Worm (Caenorhabditis elegans) whole organism, young adult: ENCODE data around the gene F08F8.9.

Experiments used
- B0261.1 ChIP-seq: sonication (generic microtip); optimal IDR thresholded peaks from 2 replicates; lab custom pipeline; 2016; ENCODE audit warnings: mild to moderate bottlenecking, missing genetic modification characterization, moderate library complexity, missing compliant biosample characterization
- ama-1 ChIP-seq, 3 experiments: fragments of 150-350 bp in 1 of 3; sonication (generic microtip) in 2 of 3; optimal IDR thresholded peaks; 2 replicates each; lab custom pipeline; 2014 to 2018; ENCODE audit warnings: missing biosample characterization in 2 of 3, missing genetic modification characterization in 2 of 3, missing genetic modification reagents in 2 of 3
- ccch-3 ChIP-seq: fragments of 200-800 bp; sonication (Bioruptor generic); optimal IDR thresholded peaks from 2 replicates; lab custom pipeline; 2018; ENCODE audit warnings: mild to moderate bottlenecking, missing genetic modification characterization, missing compliant biosample characterization
- chd-7 ChIP-seq: sonication (generic microtip); optimal IDR thresholded peaks from 2 replicates; lab custom pipeline; 2016; ENCODE audit warnings: mild to moderate bottlenecking, missing genetic modification characterization, moderate library complexity, missing compliant biosample characterization
- dpl-1 ChIP-seq: fragments of 150-350 bp; optimal IDR thresholded peaks from 2 replicates; lab custom pipeline; 2014; ENCODE audit warnings: missing biosample characterization, missing genetic modification reagents, missing genetic modification characterization
- let-607 ChIP-seq, 2 experiments: fragments of 200-800 bp in 1 of 2; sonication (Bioruptor generic) in 1 of 2; sonication (generic microtip) in 1 of 2; optimal IDR thresholded peaks; 2 replicates each; lab custom pipeline; 2016 to 2018; ENCODE audit warnings: mild to moderate bottlenecking in 2 of 2, missing compliant biosample characterization in 2 of 2, missing genetic modification characterization in 2 of 2, moderate library complexity in 2 of 2, missing genotype in 1 of 2
- rec-8 ChIP-seq, 2 experiments: sonication (generic microtip); optimal IDR thresholded peaks; 2 replicates each; lab custom pipeline; 2016; ENCODE audit warnings: mild to moderate bottlenecking in 2 of 2, missing genetic modification characterization in 2 of 2, missing genetic modification reagents in 2 of 2, missing genotype in 2 of 2, missing biosample characterization in 1 of 2, missing compliant biosample characterization in 1 of 2, moderate library complexity in 1 of 2
- snpc-1.1 ChIP-seq: sonication (generic microtip); optimal IDR thresholded peaks from 2 replicates; lab custom pipeline; 2017; ENCODE audit warnings: missing genetic modification characterization, mild to moderate bottlenecking, missing compliant biosample characterization, antibody characterized with exemption, moderate library complexity, missing genotype, missing genetic modification reagents; ENCODE audit not compliant: insufficient read depth
- snpc-4 ChIP-seq, 5 experiments: fragments of 150-350 bp in 1 of 5; sonication (generic microtip) in 4 of 5; optimal IDR thresholded peaks; 2 replicates each; lab custom pipeline; 2014 to 2018; ENCODE audit warnings: missing genetic modification characterization in 5 of 5, missing biosample characterization in 3 of 5, antibody characterized with exemption in 2 of 5, mild to moderate bottlenecking in 2 of 5, missing compliant biosample characterization in 2 of 5, missing genotype in 2 of 5, moderate library complexity in 2 of 5, missing genetic modification reagents in 1 of 5
- ztf-3 ChIP-seq: fragments of 200-800 bp; sonication (Bioruptor generic); optimal IDR thresholded peaks from 2 replicates; lab custom pipeline; 2018; ENCODE audit warnings: mild to moderate bottlenecking, missing genetic modification characterization, missing compliant biosample characterization
- ztf-6 ChIP-seq: fragments of 200-800 bp; sonication (Bioruptor generic); IDR thresholded peaks from 2 replicates; pipeline ENCODE4 v1.3.6; 2022; ENCODE audit warnings: missing genetic modification reagents, missing genetic modification characterization, missing compliant biosample characterization

- TF ChIP-seq let-607 (tag; optimal IDR thresholded peaks at IDR 0.05; lab: Kevin White, UChicago) (no peak), chd-7 (no peak), snpc-4 (GFP tag; optimal IDR thresholded peaks at IDR 0.05; lab: Kevin White, UChicago) (no peak), snpc-4 (tag; optimal IDR thresholded peaks at IDR 0.05; lab: Kevin White, UChicago) (no peak), ama-1 (optimal IDR thresholded peaks at IDR 0.05; lab: Kevin White, UChicago) (no peak), ama-1 (GFP tag; optimal IDR thresholded peaks at IDR 0.05; lab: Kevin White, UChicago) (no peak), B0261.1 (tag; lab: Kevin White, UChicago) (no peak), rec-8 (tag; optimal IDR thresholded peaks at IDR 0.05; lab: Kevin White, UChicago) (no peak), ztf-3 (GFP tag; lab: Kevin White, UChicago) (no peak), dpl-1 (GFP tag; lab: Kevin White, UChicago) (no peak), snpc-1.1 (tag; lab: Kevin White, UChicago) (no peak), ccch-3 (GFP tag; lab: Kevin White, UChicago) (no peak), ztf-6 (no peak)
These were observed 38.7 kb downstream of the F08F8.9 start, which contains the start of gene nspg-6 for ce11 chrIII:7314927-7315547.
